Fruit fly (Drosophila melanogaster): ENCODE results near the gene Sap47.

The Sap47 gene

dm6 chr3R:15987064-15987649 lies 52.3 kb downstream of the Sap47 start (continued):
- TF ChIP-seq Met (GFP tag; optimal IDR thresholded peaks at IDR 0.05), result no peak
- no peak for TF ChIP-seq net (GFP tag; optimal IDR thresholded peaks at IDR 0.05)
- TF ChIP-seq CG6792 (GFP tag; optimal IDR thresholded peaks at IDR 0.05), result no peak
- peak; percentile 44 for TF ChIP-seq Eip78C (GFP tag)

dm6 chr3R:15988353-15988752 lies 53.5 kb downstream of the Sap47 start:
- TF ChIP-seq topi (GFP tag; optimal IDR thresholded peaks at IDR 0.05) (no peak), CG9139 (GFP tag; optimal IDR thresholded peaks at IDR 0.05) (no peak), CG8319 (GFP tag; optimal IDR thresholded peaks at IDR 0.05) (no peak), CG6276 (GFP tag; optimal IDR thresholded peaks at IDR 0.05) (no peak), Hr4 (GFP tag; optimal IDR thresholded peaks at IDR 0.05) (no peak), vri (GFP tag; optimal IDR thresholded peaks at IDR 0.05) (no peak), CG6854 (GFP tag; optimal IDR thresholded peaks at IDR 0.05) (no peak), CG7368 (GFP tag; optimal IDR thresholded peaks at IDR 0.05) (no peak)

- TF ChIP-seq CG6854 (GFP tag; optimal IDR thresholded peaks at IDR 0.05) (no peak), salr (GFP tag; optimal IDR thresholded peaks at IDR 0.05) (no peak), Hr39 (GFP tag; optimal IDR thresholded peaks at IDR 0.05) (no peak), Eip93F (GFP tag; optimal IDR thresholded peaks at IDR 0.05) (no peak), Smox (GFP tag; optimal IDR thresholded peaks at IDR 0.05) (no peak), CG8119 (GFP tag; IDR thresholded peaks at IDR 0.05) (no peak), spab (GFP tag; optimal IDR thresholded peaks at IDR 0.05) (no peak), OdsH (GFP tag; optimal IDR thresholded peaks at IDR 0.05) (no peak), acj6 (GFP tag; optimal IDR thresholded peaks at IDR 0.05) (no peak), CG10669 (GFP tag; optimal IDR thresholded peaks at IDR 0.05) (no peak), achi (GFP tag; optimal IDR thresholded peaks at IDR 0.05) (no peak), Gug (GFP tag; IDR thresholded peaks at IDR 0.05) (no peak), Sox102F (GFP tag; optimal IDR thresholded peaks at IDR 0.05) (no peak), CG11762 (GFP tag; optimal IDR thresholded peaks at IDR 0.05; ENCODE audit: insufficient read depth) (no peak), CG6163 (GFP tag; IDR thresholded peaks at IDR 0.05) (no peak), Hr4 (GFP tag; optimal IDR thresholded peaks at IDR 0.05) (no peak), Ets21C (GFP tag; optimal IDR thresholded peaks at IDR 0.05) (no peak), CG7368 (GFP tag; optimal IDR thresholded peaks at IDR 0.05) (no peak), CG3032 (tag; optimal IDR thresholded peaks at IDR 0.05) (no peak)
Measured at dm6 chr3R:15989217-15989921, 54.5 kb downstream of the Sap47 start.

- TF ChIP-seq CG6808 (GFP tag; optimal IDR thresholded peaks at IDR 0.05), result no peak
- TF ChIP-seq svp (GFP tag), result peak; percentile 89
Measured at dm6 chr3R:15991593-15991992, 56.7 kb downstream of the Sap47 start.

dm6 chr3R:15993139-15993804 lies 58.4 kb downstream of the Sap47 start:
- no peak for TF ChIP-seq CG6276 (GFP tag; optimal IDR thresholded peaks at IDR 0.05)
- TF ChIP-seq CG8319 (GFP tag; optimal IDR thresholded peaks at IDR 0.05), result no peak
- no peak for TF ChIP-seq Eip75B (GFP tag; optimal IDR thresholded peaks at IDR 0.05)
- TF ChIP-seq CG10631 (GFP tag; optimal IDR thresholded peaks at IDR 0.05), result no peak
- no peak for TF ChIP-seq acj6 (GFP tag; optimal IDR thresholded peaks at IDR 0.05)
- no peak for TF ChIP-seq CG11762 (GFP tag; optimal IDR thresholded peaks at IDR 0.05; ENCODE audit: insufficient read depth)
- TF ChIP-seq ss (GFP tag; optimal IDR thresholded peaks at IDR 0.05), result no peak
- no peak for TF ChIP-seq lz (GFP tag; optimal IDR thresholded peaks at IDR 0.05)
- no peak for TF ChIP-seq CG4318 (GFP tag; optimal IDR thresholded peaks at IDR 0.05)
- no peak for TF ChIP-seq net (GFP tag; optimal IDR thresholded peaks at IDR 0.05)
- no peak for TF ChIP-seq vri (GFP tag; optimal IDR thresholded peaks at IDR 0.05)
- TF ChIP-seq Hr4 (GFP tag; optimal IDR thresholded peaks at IDR 0.05), result no peak
- TF ChIP-seq CG9139 (GFP tag; optimal IDR thresholded peaks at IDR 0.05), result no peak
- no peak for TF ChIP-seq CG32006 (GFP tag; optimal IDR thresholded peaks at IDR 0.05)
- no peak for TF ChIP-seq CG7368 (GFP tag; optimal IDR thresholded peaks at IDR 0.05)
- peak; percentile 29 for TF ChIP-seq Ets96B (tag; optimal IDR thresholded peaks at IDR 0.05)
- TF ChIP-seq achi (GFP tag; optimal IDR thresholded peaks at IDR 0.05), result no peak
- no peak for TF ChIP-seq salr (GFP tag; optimal IDR thresholded peaks at IDR 0.05)
- peak; percentile 29 for TF ChIP-seq dsx (GFP tag; optimal IDR thresholded peaks at IDR 0.05; ENCODE audit: poor library complexity, severe bottlenecking)
- TF ChIP-seq cyc (GFP tag; optimal IDR thresholded peaks at IDR 0.05), result no peak
- TF ChIP-seq Eip93F (GFP tag; optimal IDR thresholded peaks at IDR 0.05), result no peak
- no peak for TF ChIP-seq spab (GFP tag; optimal IDR thresholded peaks at IDR 0.05)
- TF ChIP-seq fkh (GFP tag; optimal IDR thresholded peaks at IDR 0.05), result peak; percentile 50

Measured in whole organism, prepupa.